Worm (Caenorhabditis elegans) whole organism, mixed stage, embryonic: ENCODE measurements around the gene Y46H3A.4.

Experiments used
- bed-3 ChIP-seq: fragments of 200-800 bp; sonication (Bioruptor generic); optimal IDR thresholded peaks from 3 replicates; lab custom pipeline; 2018; ENCODE audit warnings: mild to moderate bottlenecking, missing genetic modification characterization, moderate library complexity, missing compliant biosample characterization
- ceh-43 ChIP-seq: fragments of 200-800 bp; sonication (Bioruptor generic); optimal IDR thresholded peaks from 2 replicates; lab custom pipeline; 2018; ENCODE audit warnings: mild to moderate bottlenecking, missing genetic modification characterization, moderate library complexity, missing compliant biosample characterization
- ceh-83 ChIP-seq: fragments of 200-800 bp; sonication (Bioruptor generic); optimal IDR thresholded peaks from 2 replicates; lab custom pipeline; 2018; ENCODE audit warnings: mild to moderate bottlenecking, missing genetic modification characterization, missing compliant biosample characterization
- ces-1 ChIP-seq: fragments of 150-350 bp; optimal IDR thresholded peaks from 2 replicates; lab custom pipeline; 2014; ENCODE audit warnings: missing biosample characterization, missing genetic modification reagents, missing genetic modification characterization
- cnd-1 ChIP-seq: fragments of 200-800 bp; sonication (Bioruptor generic); optimal IDR thresholded peaks from 2 replicates; lab custom pipeline; 2018; ENCODE audit warnings: mild to moderate bottlenecking, missing genetic modification characterization, missing compliant biosample characterization
- drap-1 ChIP-seq: fragments of 200-800 bp; sonication (Bioruptor generic); optimal IDR thresholded peaks from 3 replicates; lab custom pipeline; 2018; ENCODE audit warnings: mild to moderate bottlenecking, missing genetic modification characterization, missing compliant biosample characterization
- elt-3 ChIP-seq: fragments of 150-350 bp; optimal IDR thresholded peaks from 2 replicates; lab custom pipeline; 2014; ENCODE audit warnings: missing biosample characterization, missing genetic modification characterization
- flh-1 ChIP-seq: fragments of 200-800 bp; sonication (Bioruptor generic); optimal IDR thresholded peaks from 2 replicates; lab custom pipeline; 2018; ENCODE audit warnings: mild to moderate bottlenecking, missing genetic modification characterization, moderate library complexity, missing compliant biosample characterization
- ham-2 ChIP-seq: fragments of 200-800 bp; sonication (Bioruptor generic); optimal IDR thresholded peaks from 2 replicates; lab custom pipeline; 2018; ENCODE audit warnings: mild to moderate bottlenecking, missing genetic modification characterization, missing compliant biosample characterization
- hlh-1 ChIP-seq: fragments of 150-350 bp; optimal IDR thresholded peaks from 2 replicates; lab custom pipeline; 2014; ENCODE audit warnings: missing biosample characterization, missing genetic modification reagents, missing genetic modification characterization
- lin-13 ChIP-seq: fragments of 150-350 bp; optimal IDR thresholded peaks from 2 replicates; lab custom pipeline; 2014; ENCODE audit warnings: missing biosample characterization, missing genetic modification characterization
- lsy-2 ChIP-seq: fragments of 150-350 bp; optimal IDR thresholded peaks from 2 replicates; lab custom pipeline; 2014; ENCODE audit warnings: missing biosample characterization, missing genetic modification characterization
- mab-5 ChIP-seq: fragments of 150-350 bp; optimal IDR thresholded peaks from 2 replicates; lab custom pipeline; 2014; ENCODE audit warnings: missing biosample characterization, missing genetic modification characterization
- mep-1 ChIP-seq: fragments of 150-350 bp; optimal IDR thresholded peaks from 2 replicates; lab custom pipeline; 2017; ENCODE audit warnings: missing biosample characterization, missing genetic modification reagents, missing genetic modification characterization, inconsistent platforms
- mls-2 ChIP-seq: sonication (generic microtip); optimal IDR thresholded peaks from 2 replicates; lab custom pipeline; 2016; ENCODE audit warnings: mild to moderate bottlenecking, missing genetic modification characterization, moderate library complexity, missing compliant biosample characterization
- nhr-12 ChIP-seq: fragments of 150-350 bp; optimal IDR thresholded peaks from 2 replicates; lab custom pipeline; 2014; ENCODE audit warnings: missing biosample characterization, missing genetic modification characterization
- nhr-2 ChIP-seq: fragments of 150-350 bp; optimal IDR thresholded peaks from 2 replicates; lab custom pipeline; 2014; ENCODE audit warnings: missing biosample characterization, missing genetic modification characterization
- nhr-28 ChIP-seq: fragments of 150-350 bp; optimal IDR thresholded peaks from 2 replicates; lab custom pipeline; 2014; ENCODE audit warnings: missing biosample characterization, missing genetic modification characterization
- nhr-76 ChIP-seq: sonication (generic microtip); optimal IDR thresholded peaks from 2 replicates; lab custom pipeline; 2017; ENCODE audit warnings: missing biosample characterization, missing genetic modification characterization
- pha-4 ChIP-seq: fragments of 150-350 bp; optimal IDR thresholded peaks from 2 replicates; lab custom pipeline; 2018; ENCODE audit warnings: missing biosample characterization, missing genetic modification reagents, missing genetic modification characterization
- sem-2 ChIP-seq: fragments of 200-800 bp; sonication (Bioruptor generic); optimal IDR thresholded peaks from 2 replicates; lab custom pipeline; 2018; ENCODE audit warnings: mild to moderate bottlenecking, missing genetic modification characterization, missing compliant biosample characterization
- snpc-4 ChIP-seq: fragments of 150-350 bp; optimal IDR thresholded peaks from 2 replicates; lab custom pipeline; 2014; ENCODE audit warnings: missing biosample characterization, missing genetic modification characterization
- sptf-1 ChIP-seq: sonication (generic microtip); optimal IDR thresholded peaks from 2 replicates; lab custom pipeline; 2017; ENCODE audit warnings: mild to moderate bottlenecking, missing genetic modification characterization, moderate library complexity, missing compliant biosample characterization
- tbx-8 ChIP-seq: fragments of 200-800 bp; sonication (Bioruptor generic); optimal IDR thresholded peaks from 2 replicates; lab custom pipeline; 2018; ENCODE audit warnings: mild to moderate bottlenecking, missing genetic modification characterization, moderate library complexity, missing compliant biosample characterization
- unc-120 ChIP-seq: sonication (generic microtip); optimal IDR thresholded peaks from 2 replicates; lab custom pipeline; 2017; ENCODE audit warnings: missing genetic modification characterization, missing compliant biosample characterization; ENCODE audit not compliant: poor library complexity, severe bottlenecking
- unc-39 ChIP-seq: fragments of 150-350 bp; optimal IDR thresholded peaks from 2 replicates; lab custom pipeline; 2014; ENCODE audit warnings: missing biosample characterization, missing genetic modification characterization
- unc-62 ChIP-seq: fragments of 150-350 bp; optimal IDR thresholded peaks from 2 replicates; lab custom pipeline; 2014; ENCODE audit warnings: missing biosample characterization, missing genetic modification reagents, missing genetic modification characterization
- zip-8 ChIP-seq: fragments of 150-350 bp; optimal IDR thresholded peaks from 2 replicates; lab custom pipeline; 2014; ENCODE audit warnings: missing biosample characterization, missing genetic modification characterization
- ztf-11 ChIP-seq: fragments of 150-350 bp; optimal IDR thresholded peaks from 2 replicates; lab custom pipeline; 2014; ENCODE audit warnings: missing biosample characterization, missing genetic modification characterization

Y46H3A.4 gene

ce11 chrV:1789495-1789894, 21.4 kb downstream of the Y46H3A.4 start:
- TF ChIP-seq zip-8 (tag; lab: Kevin White, UChicago) (no peak), ham-2 (no peak), bed-3 (GFP tag; lab: Kevin White, UChicago) (no peak), mls-2 (tag; lab: Kevin White, UChicago) (no peak), unc-39 (no peak), mab-5 (tag; lab: Kevin White, UChicago) (no peak), flh-1 (GFP tag; lab: Kevin White, UChicago) (no peak), nhr-76 (tag; lab: Kevin White, UChicago) (no peak), cnd-1 (tag; lab: Kevin White, UChicago) (no peak), lin-13 (tag; lab: Kevin White, UChicago) (no peak), mep-1 (tag; lab: Kevin White, UChicago) (no peak), ces-1 (no peak), nhr-28 (no peak), ztf-11 (tag; lab: Kevin White, UChicago) (no peak), drap-1 (GFP tag; lab: Kevin White, UChicago) (no peak), pha-4 (tag; lab: Kevin White, UChicago) (no peak), nhr-12 (no peak), hlh-1 (tag; lab: Kevin White, UChicago) (no peak), elt-3 (tag; lab: Kevin White, UChicago) (no peak), sem-2 (no peak)

- TF ChIP-seq cnd-1 (tag; lab: Kevin White, UChicago): no peak
- no peak for TF ChIP-seq nhr-28
- TF ChIP-seq tbx-8 (GFP tag; lab: Kevin White, UChicago): no peak
- TF ChIP-seq snpc-4: no peak
- no peak for TF ChIP-seq drap-1 (GFP tag; lab: Kevin White, UChicago)
- TF ChIP-seq mls-2 (tag; lab: Kevin White, UChicago): no peak
- no peak for TF ChIP-seq bed-3 (GFP tag; lab: Kevin White, UChicago)
- no peak for TF ChIP-seq unc-120 (tag; lab: Kevin White, UChicago)
- no peak for TF ChIP-seq flh-1 (GFP tag; lab: Kevin White, UChicago)
- no peak for TF ChIP-seq sptf-1 (tag; lab: Kevin White, UChicago)
- TF ChIP-seq ces-1: no peak
- TF ChIP-seq lsy-2: no peak
These were observed 22.8 kb downstream of the Y46H3A.4 start, which contains the start of gene F36H9.2 for ce11 chrV:1788157-1788556. TSS of gene F36H9.2 (plus strand) at chrV:1788457.

DNA sequence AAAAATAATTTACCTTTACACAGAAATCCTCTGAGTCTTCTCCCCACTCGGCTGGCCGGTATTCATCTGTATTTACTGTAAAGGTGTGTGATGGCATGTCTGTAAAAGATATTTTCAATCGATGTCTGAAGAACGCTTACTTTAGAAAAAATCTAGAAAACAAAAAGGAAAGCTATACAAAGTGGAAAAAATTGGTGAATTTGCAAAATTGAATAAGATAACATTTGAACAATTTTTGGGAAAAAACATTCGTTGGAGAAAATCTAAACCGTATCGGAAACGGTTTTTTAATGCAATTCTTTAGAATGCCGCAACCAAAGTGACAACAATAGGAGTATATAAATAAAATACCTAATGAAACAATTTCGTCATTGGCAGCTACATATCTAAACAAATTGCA, 29.0 kb downstream of the Y46H3A.4 start, which contains the start of gene F36H9.5:
F36H9.5 (minus strand) TSS at position 101 of the 400 bp plus-strand sequence.
- TF ChIP-seq ceh-83 (GFP tag; lab: Kevin White, UChicago): no peak
- no peak for TF ChIP-seq bed-3 (GFP tag; lab: Kevin White, UChicago)

DNA sequence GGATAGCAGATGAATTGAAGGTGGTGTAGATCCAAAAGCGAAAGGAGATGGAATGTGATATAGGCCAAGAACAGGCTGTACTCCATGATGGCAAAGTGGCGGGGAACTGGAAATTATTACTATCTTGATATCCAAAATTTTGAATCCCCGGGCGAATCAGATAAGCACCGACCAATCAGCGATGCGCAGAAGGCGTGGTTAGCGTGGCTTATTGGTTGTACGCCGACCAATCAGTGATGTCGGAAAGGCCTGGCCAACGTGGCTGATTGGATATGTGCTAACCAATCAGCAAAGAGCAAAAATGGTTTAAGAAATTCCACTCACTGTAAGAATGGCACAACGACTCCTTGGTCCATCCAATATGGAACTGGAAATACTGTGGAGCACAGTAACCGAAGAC, 30.9 kb downstream of the Y46H3A.4 start:
- TF ChIP-seq unc-62 (GFP tag; lab: Kevin White, UChicago): no peak
- no peak for TF ChIP-seq unc-39
- TF ChIP-seq ceh-43 (GFP tag; lab: Kevin White, UChicago): no peak
- TF ChIP-seq bed-3 (GFP tag; lab: Kevin White, UChicago): no peak
- no peak for TF ChIP-seq nhr-12
- TF ChIP-seq sptf-1 (tag; lab: Kevin White, UChicago): no peak
- no peak for TF ChIP-seq ham-2
- TF ChIP-seq, all 35 proteins: peak for 0

ce11 chrV:1779136-1779535, 31.8 kb downstream of the Y46H3A.4 start, which contains the start of gene F36H9.4:
TSS of gene F36H9.4 (minus strand) at chrV:1779236.
- TF ChIP-seq pha-4 (tag; lab: Kevin White, UChicago) (no peak), unc-120 (tag; lab: Kevin White, UChicago) (no peak), unc-39 (no peak), mep-1 (tag; lab: Kevin White, UChicago) (no peak), lin-13 (tag; lab: Kevin White, UChicago) (no peak), ceh-43 (GFP tag; lab: Kevin White, UChicago) (no peak)

DNA sequence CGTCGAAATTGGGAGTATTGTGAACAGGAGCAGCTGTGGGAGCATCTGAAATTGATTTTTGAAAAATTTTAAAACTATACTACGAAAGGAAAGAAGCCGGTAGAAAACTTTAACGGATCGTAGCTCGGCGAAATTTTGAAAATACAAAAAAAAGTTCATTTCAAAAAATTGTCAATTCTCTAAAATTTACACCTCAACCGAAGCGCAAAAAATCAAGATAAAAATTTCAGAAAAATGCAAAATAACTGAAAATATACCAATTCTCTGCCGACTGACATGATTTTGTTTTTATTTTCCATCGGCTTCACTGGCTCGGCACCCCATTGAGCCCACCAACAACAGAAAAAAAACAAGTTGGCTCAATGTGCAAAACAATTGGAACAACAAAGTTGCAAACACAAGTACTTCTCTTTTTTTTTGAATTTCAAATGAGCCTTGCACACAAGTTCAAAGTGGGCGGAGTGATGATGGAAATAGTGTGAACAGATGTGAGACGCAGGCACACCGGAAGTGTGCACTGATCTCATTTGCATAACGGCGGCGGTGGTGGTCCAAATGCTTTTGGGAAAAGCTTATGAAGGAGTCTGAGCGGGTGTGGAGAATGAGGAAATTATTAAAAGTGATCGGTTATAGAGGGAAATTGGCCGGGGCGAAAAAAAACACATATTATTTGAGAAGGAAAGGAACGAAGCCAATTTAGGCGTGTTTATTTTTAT, 35.9 kb downstream of the Y46H3A.4 start, which contains the start of gene F36H9.7:
F36H9.7 (minus strand) TSS at position 51 of the 716 bp plus-strand sequence.
- peak; percentile 78 for TF ChIP-seq ces-1
- no peak for TF ChIP-seq nhr-2 (tag; lab: Kevin White, UChicago)
